Worm (Caenorhabditis elegans): ENCODE data around the gene W03A5.2.

DNA sequence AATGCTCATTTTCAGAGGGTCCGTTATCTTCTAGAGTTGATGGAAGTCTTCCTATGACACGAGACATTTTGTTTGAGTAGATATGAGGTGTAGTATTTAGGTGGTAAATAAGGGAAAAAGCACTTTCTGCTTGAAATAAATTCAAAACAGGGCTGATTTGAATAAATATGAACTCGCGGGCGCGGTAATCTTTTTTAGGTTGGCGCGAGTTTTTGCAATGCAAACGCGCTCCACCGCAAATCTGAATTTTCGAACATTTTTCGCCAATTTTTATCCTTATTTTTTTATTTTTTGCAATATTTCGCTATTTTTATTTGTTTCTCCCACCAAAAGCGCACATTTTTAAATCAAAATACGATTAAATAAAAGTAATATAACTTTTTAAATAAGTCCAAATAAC is 42.3 kb downstream of the W03A5.2 start, which contains the start of gene skpt-1:
- TF ChIP-seq dao-5 (tag; optimal IDR thresholded peaks at IDR 0.05) = no peak
- TF ChIP-seq him-1 (tag; optimal IDR thresholded peaks at IDR 0.05) = no peak
- TF ChIP-seq W03F9.2 (tag; optimal IDR thresholded peaks at IDR 0.05) = peak; percentile 56

All from whole organism, L4/young adult.